Worm (Caenorhabditis elegans): ENCODE data around the gene F49H12.4.

DNA sequence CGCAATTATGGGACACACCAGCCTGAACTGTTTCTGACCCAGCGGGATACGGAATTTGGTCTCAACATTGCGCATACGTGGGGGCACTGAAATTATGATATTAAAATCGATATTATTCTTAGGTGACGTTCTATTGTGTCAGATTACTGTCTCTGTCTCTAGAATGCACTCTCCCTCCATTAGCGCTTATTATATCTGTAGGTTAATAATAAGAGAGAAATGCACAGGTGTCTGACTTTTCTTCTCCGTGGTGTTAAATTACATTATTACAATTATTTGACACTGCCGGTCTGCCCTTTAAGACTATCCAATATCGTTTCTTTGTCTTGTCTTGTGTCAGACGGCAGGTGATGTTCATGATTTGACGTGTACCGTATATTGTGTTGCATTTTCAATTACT is 37.0 kb upstream of the F49H12.4 start:
- TF ChIP-seq W03F9.2 (tag; optimal IDR thresholded peaks at IDR 0.05) (no peak), him-1 (tag; optimal IDR thresholded peaks at IDR 0.05) (no peak)
